Worm (Caenorhabditis elegans) whole organism, dauer: ENCODE results near the gene ZK180.5.

Experiments
- unc-62 ChIP-seq: sonication (generic microtip); optimal IDR thresholded peaks from 2 replicates; lab custom pipeline; 2017; ENCODE audit warnings: missing biosample characterization, missing genetic modification reagents, missing genetic modification characterization

The ZK180.5 gene

DNA sequence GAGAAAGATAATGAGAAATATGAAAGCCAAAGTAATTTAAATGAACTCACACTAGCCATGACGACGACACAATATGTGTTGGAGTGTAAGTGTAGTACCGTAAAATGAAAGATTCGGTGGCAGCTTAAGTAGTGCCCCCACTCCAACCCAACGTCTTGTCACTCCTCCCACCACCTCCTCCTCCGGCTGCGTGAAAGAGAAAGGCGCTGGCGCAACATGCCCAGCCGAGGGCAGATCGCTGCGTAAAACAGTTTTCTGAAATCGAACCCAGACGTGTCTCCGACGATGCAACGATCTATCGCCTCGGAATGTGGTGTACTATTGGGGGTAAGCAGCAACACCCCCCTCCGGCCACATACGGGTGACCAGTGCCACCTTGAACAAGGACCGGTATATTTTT lies at the start of gene ZK180.5:
TSS of gene ZK180.5 (minus strand) at position 101 of the 400 bp plus-strand sequence.
- TF ChIP-seq unc-62 (GFP tag; lab: Kevin White, UChicago), result no peak

DNA sequence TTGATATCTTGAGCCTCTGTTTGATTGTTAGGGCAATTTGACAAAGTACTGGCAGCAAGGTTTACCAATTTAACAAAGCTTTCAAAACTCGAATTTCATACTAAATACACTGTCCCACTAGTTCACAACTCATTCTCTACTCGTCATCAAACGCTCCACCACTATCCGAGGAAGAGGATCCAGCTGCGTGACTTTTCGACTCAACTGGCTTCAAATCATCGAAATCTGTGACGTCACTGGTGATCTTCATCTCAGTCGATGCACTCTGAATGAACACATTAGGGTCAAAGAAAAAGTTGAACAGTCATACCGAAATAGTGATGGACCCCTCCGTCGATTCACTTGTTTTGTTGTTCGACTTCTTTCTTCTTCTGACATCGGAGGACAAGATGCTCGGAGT lies 48.9 kb upstream of the ZK180.5 start:
- TF ChIP-seq unc-62 (GFP tag; lab: Kevin White, UChicago), result no peak

DNA sequence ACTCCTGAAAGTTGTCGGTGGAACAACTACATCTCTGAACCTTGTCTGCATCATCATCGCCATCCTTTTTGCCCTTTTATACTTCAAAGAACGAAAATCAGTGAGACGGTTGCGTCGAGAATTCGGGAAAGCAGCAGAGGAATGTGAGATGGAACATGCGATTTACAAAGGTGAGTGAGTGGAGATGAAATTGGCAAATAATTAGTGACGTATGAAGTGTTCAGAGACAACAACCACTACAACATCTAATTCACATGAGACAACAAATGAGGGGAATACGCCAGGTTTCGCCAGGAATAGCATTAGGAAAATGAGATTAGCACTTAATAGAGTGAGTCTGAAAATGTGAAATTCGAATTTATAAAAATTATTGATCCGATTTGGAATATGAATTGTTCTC lies 47.6 kb upstream of the ZK180.5 start:
- TF ChIP-seq unc-62 (GFP tag; lab: Kevin White, UChicago), result no peak

- no peak for TF ChIP-seq unc-62 (GFP tag; lab: Kevin White, UChicago)
Observed at ce11 chrIV:4562599-4563116, 45.7 kb upstream of the ZK180.5 start, which contains the start of gene igeg-1. Gene igeg-1, plus strand, starts transcription at chrIV:4562649.

DNA sequence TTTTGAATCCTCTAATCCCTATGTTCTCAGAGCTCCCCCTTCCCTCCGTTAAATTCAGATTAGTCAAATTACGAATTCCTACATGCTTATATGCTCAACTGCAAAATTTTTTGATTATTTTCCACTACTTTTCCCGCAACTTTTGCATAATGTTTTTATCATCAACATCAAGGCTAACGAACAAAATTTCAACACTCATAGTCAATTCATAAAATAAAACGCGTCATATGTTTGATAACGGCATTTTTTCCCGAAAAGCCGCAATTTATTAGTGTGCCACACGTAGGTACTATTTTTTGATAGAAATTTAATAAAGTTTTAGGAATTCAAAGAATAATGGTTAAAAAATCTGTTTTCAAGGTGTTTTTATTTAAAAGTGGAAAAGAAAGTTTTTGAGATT lies 42.2 kb upstream of the ZK180.5 start:
- no peak for TF ChIP-seq unc-62 (GFP tag; lab: Kevin White, UChicago)

DNA sequence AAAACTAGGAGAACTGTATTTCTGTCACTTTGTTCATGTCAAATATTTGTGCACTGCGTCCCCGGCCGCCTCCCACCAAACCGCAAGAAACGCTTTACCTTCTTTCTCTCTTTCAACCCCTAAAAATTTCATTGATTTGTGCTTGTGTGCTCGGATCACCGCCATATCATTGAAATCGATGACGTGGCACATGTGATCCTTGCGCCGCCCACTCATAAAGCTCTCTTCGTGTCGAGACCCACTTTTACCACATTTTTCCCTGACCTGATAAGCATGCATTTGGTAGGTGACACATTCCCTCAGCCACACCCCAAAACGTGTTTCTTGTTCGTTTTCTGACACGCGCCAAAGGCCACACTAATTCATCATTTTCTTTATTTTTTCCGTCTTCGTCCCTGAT lies 40.8 kb upstream of the ZK180.5 start:
- no peak for TF ChIP-seq unc-62 (GFP tag; lab: Kevin White, UChicago)

DNA sequence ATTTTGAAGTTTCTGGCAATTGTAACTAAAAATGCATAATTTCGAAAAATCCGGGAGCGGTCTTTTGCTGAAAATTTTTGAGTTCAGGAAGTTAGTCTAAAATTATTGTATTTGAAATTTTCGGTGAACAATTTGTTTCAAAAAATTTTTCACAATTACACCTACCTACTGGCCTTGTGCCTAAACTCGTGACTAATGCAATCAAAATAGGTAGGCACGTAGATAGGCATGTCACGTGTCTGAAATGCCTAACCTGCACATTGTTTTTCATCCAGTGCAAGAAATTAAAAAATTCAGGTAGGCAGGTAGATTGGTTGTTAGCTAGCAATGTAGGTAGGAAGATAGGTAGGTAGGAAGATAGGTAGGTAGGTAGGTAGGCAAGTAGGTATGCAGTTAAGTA lies 40.2 kb upstream of the ZK180.5 start:
- TF ChIP-seq unc-62 (GFP tag; lab: Kevin White, UChicago), result no peak

- TF ChIP-seq unc-62 (GFP tag; lab: Kevin White, UChicago), result no peak
Observed at ce11 chrIV:4551562-4551961, 34.6 kb upstream of the ZK180.5 start.

DNA sequence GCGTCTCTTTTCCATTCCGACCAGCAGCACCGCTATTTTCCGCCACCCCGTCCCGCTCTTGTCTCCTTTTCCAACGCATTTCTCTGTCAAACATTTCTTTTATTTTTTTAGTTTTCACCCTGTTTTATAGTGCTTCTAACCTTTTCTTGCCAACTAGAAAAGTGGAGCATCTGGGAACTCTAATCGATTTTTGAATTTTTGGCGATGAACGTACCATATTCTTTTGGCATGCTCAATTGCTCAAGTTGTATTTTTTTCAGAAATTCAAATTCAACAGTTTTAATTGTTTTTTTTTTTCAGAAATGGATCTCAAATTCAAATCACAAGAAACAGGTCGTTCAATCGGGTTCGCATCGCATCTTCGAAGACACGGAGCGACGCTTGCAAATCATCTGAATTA lies 31.3 kb upstream of the ZK180.5 start, which contains the start of gene ZK185.1:
TSS of gene ZK185.1 (plus strand) at position 301 of the 400 bp plus-strand sequence.
- TF ChIP-seq unc-62 (GFP tag; lab: Kevin White, UChicago), result no peak

ce11 chrIV:4545818-4546217 lies 28.9 kb upstream of the ZK180.5 start, which contains the start of gene ZK185.5:
Gene ZK185.5, minus strand, starts transcription at chrIV:4545918.
- TF ChIP-seq unc-62 (GFP tag; lab: Kevin White, UChicago), result no peak

DNA sequence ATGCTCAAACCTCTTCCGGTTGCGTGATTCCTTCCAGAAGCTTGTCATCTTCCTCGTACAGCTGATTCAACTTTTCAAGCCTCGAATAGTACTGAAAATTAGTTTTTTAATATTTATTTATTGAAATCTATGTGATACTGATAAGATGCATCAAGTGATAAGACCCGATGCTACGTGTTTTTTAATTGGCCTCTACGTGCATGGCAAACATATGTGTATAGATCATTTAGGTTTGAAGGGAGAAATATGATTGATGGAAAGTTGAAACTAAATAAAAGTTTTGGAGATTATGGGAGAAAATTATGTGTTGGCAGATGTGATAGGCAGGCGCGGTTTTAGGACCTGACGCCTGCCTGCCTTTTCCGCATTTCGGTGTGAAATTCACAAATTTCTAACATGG lies 27.2 kb upstream of the ZK180.5 start:
- no peak for TF ChIP-seq unc-62 (GFP tag; lab: Kevin White, UChicago)

DNA sequence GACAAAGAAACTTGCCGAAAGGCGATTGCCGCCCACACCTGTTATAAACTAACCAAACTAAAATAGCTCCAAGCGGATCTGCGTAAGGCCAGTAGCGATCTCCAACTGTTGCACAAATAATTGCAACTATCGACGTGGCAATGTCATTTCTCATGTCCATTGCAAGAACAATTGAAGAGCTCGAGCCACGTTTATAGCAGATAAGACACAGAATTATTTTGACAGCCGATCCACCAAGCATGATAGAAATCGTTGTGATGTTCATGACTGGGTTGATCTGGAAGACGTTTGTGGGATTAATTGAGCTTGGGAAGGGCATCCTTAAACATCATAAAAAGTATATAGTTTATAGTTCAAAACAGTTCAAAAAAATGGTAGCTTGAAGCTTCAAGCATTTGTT lies 26.0 kb upstream of the ZK180.5 start:
- no peak for TF ChIP-seq unc-62 (GFP tag; lab: Kevin White, UChicago)

DNA sequence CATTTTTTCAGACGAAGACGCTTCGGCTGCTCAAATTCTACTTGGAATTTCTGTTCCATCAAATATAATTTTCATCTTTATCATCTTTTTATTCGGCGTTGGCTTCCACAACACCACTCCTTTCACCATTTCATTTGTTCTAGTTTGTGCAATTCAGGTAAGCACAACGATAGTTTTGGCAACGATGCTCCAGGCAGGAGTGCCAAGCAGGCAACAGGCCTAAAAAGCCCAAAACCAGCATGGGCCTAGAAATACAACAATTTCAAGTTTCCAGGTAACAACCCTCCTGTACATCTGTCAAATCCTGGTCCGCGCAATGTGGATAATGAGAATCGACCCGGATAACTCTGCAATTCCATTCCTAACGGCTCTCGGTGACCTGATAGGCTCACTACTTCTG lies 24.2 kb upstream of the ZK180.5 start:
- no peak for TF ChIP-seq unc-62 (GFP tag; lab: Kevin White, UChicago)

DNA sequence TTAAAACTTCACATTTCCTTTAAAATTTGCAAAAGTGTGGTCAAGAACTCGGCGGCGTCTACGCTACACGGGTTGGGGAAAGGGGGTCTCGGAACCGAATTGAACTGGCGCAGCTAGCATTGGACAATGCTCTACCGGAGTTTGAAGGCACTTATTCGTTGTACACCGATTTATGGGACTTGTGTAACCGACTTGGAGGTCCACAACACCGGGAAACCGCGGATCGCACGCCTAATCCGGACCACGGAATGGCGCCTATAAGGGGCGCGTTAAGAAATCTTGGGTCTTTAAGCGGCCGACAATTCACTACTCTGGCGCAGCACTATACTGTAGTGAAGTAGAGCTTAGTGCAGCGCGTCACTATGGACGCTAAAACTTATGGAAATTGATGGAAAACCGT lies 21.7 kb upstream of the ZK180.5 start:
- no peak for TF ChIP-seq unc-62 (GFP tag; lab: Kevin White, UChicago)

- no peak for TF ChIP-seq unc-62 (GFP tag; lab: Kevin White, UChicago)
Observed at ce11 chrIV:4536247-4536646, 19.3 kb upstream of the ZK180.5 start, which contains the start of gene ZK185.2. Gene ZK185.2, plus strand, starts transcription at chrIV:4536547.

- TF ChIP-seq unc-62 (GFP tag; lab: Kevin White, UChicago), result no peak
Observed at ce11 chrIV:4533025-4533424, 16.1 kb upstream of the ZK180.5 start, which contains the start of gene ZK185.4. Gene ZK185.4, minus strand, starts transcription at chrIV:4533125.

DNA sequence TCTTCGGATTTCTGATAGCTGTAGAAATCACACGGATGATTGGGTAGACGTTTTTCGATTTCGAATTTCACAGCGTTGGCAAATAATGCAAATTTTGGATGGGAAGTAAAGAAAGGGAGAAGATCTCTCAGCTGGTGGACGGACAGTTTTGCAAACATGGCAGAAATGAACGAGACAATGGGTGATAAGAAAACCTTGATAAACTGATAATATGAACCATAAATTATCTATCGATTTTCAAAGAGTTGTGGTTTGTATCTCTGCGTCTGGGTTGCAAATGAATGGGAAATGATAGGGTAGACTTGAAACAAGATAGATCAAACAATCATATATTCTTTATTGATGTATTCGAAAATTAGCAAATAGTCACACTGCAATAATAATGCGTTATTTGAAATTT lies 13.2 kb upstream of the ZK180.5 start, which contains the start of gene ZK185.3:
TSS of gene ZK185.3 (minus strand) at position 263 of the 400 bp plus-strand sequence.
- no peak for TF ChIP-seq unc-62 (GFP tag; lab: Kevin White, UChicago)
